Fruit fly (Drosophila melanogaster): Measurements from ENCODE around the gene Ahcy.

Ahcy gene

DNA sequence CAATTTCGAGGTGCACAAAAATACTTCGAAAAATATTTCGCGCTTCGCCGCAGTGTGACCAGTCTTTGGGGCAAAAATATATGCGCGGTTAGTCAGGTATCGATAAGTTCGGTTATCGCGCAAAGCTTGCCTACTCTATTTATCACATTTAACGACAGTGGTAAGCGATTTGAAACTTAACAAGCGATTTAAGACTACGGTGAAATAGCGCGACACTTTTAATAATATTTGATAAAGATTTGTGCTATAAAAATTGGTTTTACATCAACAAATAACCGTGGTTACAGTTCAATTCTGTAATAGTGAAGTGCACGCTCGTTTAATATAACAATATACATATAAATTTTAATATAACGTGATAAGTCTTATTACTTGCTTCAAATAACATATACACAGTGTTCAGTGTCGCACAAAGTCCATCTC is 25.3 kb downstream of the Ahcy start, which contains the start of gene mh:
Gene mh, minus strand, starts transcription at position 34 of the 423 bp plus-strand sequence.
- TF ChIP-seq eyg (GFP tag; optimal IDR thresholded peaks at IDR 0.05) (no peak), fd3F (GFP tag; optimal IDR thresholded peaks at IDR 0.05) (peak; percentile 32), CG4360 (GFP tag; IDR thresholded peaks at IDR 0.05) (no peak), CG10321 (GFP tag; IDR thresholded peaks at IDR 0.05) (no peak), bowl (GFP tag; IDR thresholded peaks at IDR 0.05) (no peak), pfk (GFP tag; optimal IDR thresholded peaks at IDR 0.05) (no peak), CTCF (GFP tag; optimal IDR thresholded peaks at IDR 0.05) (no peak), CG6689 (GFP tag; IDR thresholded peaks at IDR 0.05) (peak; percentile 52; the same call in 1 of the 2 replicates), CG15269 (tag; optimal IDR thresholded peaks at IDR 0.05) (no peak), CG12744 (GFP tag; optimal IDR thresholded peaks at IDR 0.05) (no peak), dpn (GFP tag; optimal IDR thresholded peaks at IDR 0.05) (peak in 1 of 2 experiments; percentile 49), yki (optimal IDR thresholded peaks at IDR 0.05) (no peak), slbo (GFP tag; IDR thresholded peaks at IDR 0.05) (peak; percentile 48), Bteb2 (GFP tag; optimal IDR thresholded peaks at IDR 0.05) (no peak), CG43689 (GFP tag; IDR thresholded peaks at IDR 0.05) (no peak), CG6813 (GFP tag; optimal IDR thresholded peaks at IDR 0.05) (no peak), CG2120 (GFP tag; optimal IDR thresholded peaks at IDR 0.05) (peak; percentile 24), Ssrp (tag; optimal IDR thresholded peaks at IDR 0.05) (no peak), grau (tag; optimal IDR thresholded peaks at IDR 0.05) (peak; percentile 55), Dip3 (GFP tag; optimal IDR thresholded peaks at IDR 0.05) (no peak), Hsf (GFP tag; optimal IDR thresholded peaks at IDR 0.05) (peak; percentile 30), CG10267 (tag; optimal IDR thresholded peaks at IDR 0.05) (no peak), ara (GFP tag; IDR thresholded peaks at IDR 0.05) (no peak), run (tag; optimal IDR thresholded peaks at IDR 0.05) (no peak), CG12071 (GFP tag; optimal IDR thresholded peaks at IDR 0.05) (no peak), CG10979 (tag; optimal IDR thresholded peaks at IDR 0.05) (no peak), gro (GFP tag; optimal IDR thresholded peaks at IDR 0.05) (no peak), HLH3B (GFP tag; IDR thresholded peaks at IDR 0.05) (no peak), Dbx (GFP tag; IDR thresholded peaks at IDR 0.05) (no peak), CG7987 (GFP tag; optimal IDR thresholded peaks at IDR 0.05) (no peak), luna (GFP tag; optimal IDR thresholded peaks at IDR 0.05) (no peak), bab2 (GFP tag; optimal IDR thresholded peaks at IDR 0.05) (no peak), sna (GFP tag; IDR thresholded peaks at IDR 0.05; ENCODE audit: partially characterized antibody) (no peak), gem (tag; optimal IDR thresholded peaks at IDR 0.05) (no peak), tll (GFP tag; optimal IDR thresholded peaks at IDR 0.05) (no peak), CG4854 (GFP tag; optimal IDR thresholded peaks at IDR 0.05) (no peak), CG10209 (GFP tag; optimal IDR thresholded peaks at IDR 0.05) (no peak), Nf-YB (GFP tag; optimal IDR thresholded peaks at IDR 0.05) (no peak), Atf3 (GFP tag; optimal IDR thresholded peaks at IDR 0.05) (no peak), onecut (GFP tag; IDR thresholded peaks at IDR 0.05) (no peak), CG30431 (GFP tag; optimal IDR thresholded peaks at IDR 0.05) (no peak), CG4820 (GFP tag; optimal IDR thresholded peaks at IDR 0.05) (no peak), usp (GFP tag; optimal IDR thresholded peaks at IDR 0.05) (no peak), Pdp1 (GFP tag; optimal IDR thresholded peaks at IDR 0.05) (no peak), unpg (GFP tag; optimal IDR thresholded peaks at IDR 0.05) (peak; percentile 28), Atf6 (GFP tag; IDR thresholded peaks at IDR 0.05) (no peak), nerfin-1 (tag; optimal IDR thresholded peaks at IDR 0.05) (peak; percentile 42), CG9797 (GFP tag; optimal IDR thresholded peaks at IDR 0.05) (peak; percentile 63), CG7963 (GFP tag; IDR thresholded peaks at IDR 0.05; ENCODE audit: partially characterized antibody) (0 out of 3 replicates have a peak, but pooled peaks have one; percentile 50), stc (GFP tag; IDR thresholded peaks at IDR 0.05) (no peak), chinmo (GFP tag; IDR thresholded peaks at IDR 0.05; ENCODE audit: partially characterized antibody) (0 out of 4 replicates have a peak, but pooled peaks have one; percentile 62), fd102C (GFP tag; optimal IDR thresholded peaks at IDR 0.05) (no peak)
